Fruit fly (Drosophila melanogaster) whole organism, adult: ENCODE results near the gene CHKov2.

ENCODE experiments used
- CG11617 ChIP-seq: fragments of 200-800 bp; sonication (Bioruptor generic); optimal IDR thresholded peaks from 2 replicates; lab custom pipeline; 2017; ENCODE audit warnings: mild to moderate bottlenecking, missing biosample characterization, missing genetic modification reagents, missing genetic modification characterization
- CG12768 ChIP-seq: fragments of 200-800 bp; sonication (Bioruptor generic); optimal IDR thresholded peaks from 2 replicates; lab custom pipeline; 2017; ENCODE audit warnings: missing biosample characterization, missing genetic modification characterization, mild to moderate bottlenecking, moderate library complexity, missing genetic modification reagents
- CG14711 ChIP-seq: fragments of 200-800 bp; sonication (Bioruptor generic); optimal IDR thresholded peaks from 2 replicates; lab custom pipeline; 2018; ENCODE audit warnings: missing biosample characterization, mild to moderate bottlenecking, missing genetic modification characterization, moderate library complexity
- CG1620 ChIP-seq: fragments of 200-800 bp; sonication (Bioruptor generic); optimal IDR thresholded peaks from 2 replicates; lab custom pipeline; 2016; ENCODE audit warnings: missing biosample characterization, missing genetic modification characterization
- CG33017 ChIP-seq: fragments of 200-800 bp; sonication (Bioruptor generic); optimal IDR thresholded peaks from 2 replicates; lab custom pipeline; 2018; ENCODE audit warnings: missing biosample characterization, mild to moderate bottlenecking, missing genetic modification characterization, moderate library complexity
- CG5204 ChIP-seq: fragments of 200-800 bp; sonication (Bioruptor generic); optimal IDR thresholded peaks from 2 replicates; lab custom pipeline; 2016; ENCODE audit warnings: missing biosample characterization, missing genetic modification characterization
- CG7045 ChIP-seq: fragments of 200-800 bp; sonication (Bioruptor generic); optimal IDR thresholded peaks from 2 replicates; lab custom pipeline; 2017; ENCODE audit warnings: missing biosample characterization, mild to moderate bottlenecking, missing genetic modification characterization
- CG7101 ChIP-seq: fragments of 200-800 bp; sonication (Bioruptor generic); optimal IDR thresholded peaks from 2 replicates; lab custom pipeline; 2018; ENCODE audit warnings: missing biosample characterization, mild to moderate bottlenecking, missing genetic modification characterization, moderate library complexity
- Clk ChIP-seq: fragments of 200-800 bp; sonication (Bioruptor generic); optimal IDR thresholded peaks from 2 replicates; lab custom pipeline; 2017; ENCODE audit warnings: missing biosample characterization, missing genetic modification characterization
- Crg-1 ChIP-seq: fragments of 200-800 bp; sonication (Bioruptor generic); optimal IDR thresholded peaks from 2 replicates; lab custom pipeline; 2016; ENCODE audit warnings: missing biosample characterization, missing genetic modification characterization
- Hr96 ChIP-seq: fragments of 200-800 bp; sonication (Bioruptor generic); optimal IDR thresholded peaks from 2 replicates; lab custom pipeline; 2016; ENCODE audit warnings: missing biosample characterization, missing genetic modification characterization
- Mnt ChIP-seq: fragments of 200-800 bp; sonication (Bioruptor generic); optimal IDR thresholded peaks from 2 replicates; lab custom pipeline; 2016; ENCODE audit warnings: missing biosample characterization, mild to moderate bottlenecking, missing genetic modification characterization
- bab1 ChIP-seq: fragments of 200-800 bp; sonication (Bioruptor generic); optimal IDR thresholded peaks from 3 replicates; lab custom pipeline; 2019; ENCODE audit warnings: missing biosample characterization, mild to moderate bottlenecking, missing genetic modification characterization, moderate library complexity
- cic ChIP-seq: fragments of 200-800 bp; sonication (Bioruptor generic); optimal IDR thresholded peaks from 2 replicates; lab custom pipeline; 2017; ENCODE audit warnings: missing biosample characterization, mild to moderate bottlenecking, missing genetic modification characterization, moderate library complexity
- cnc ChIP-seq, 2 experiments: fragments of >200 bp; optimal IDR thresholded peaks; 2 replicates each; lab custom pipeline; 2017
- kay ChIP-seq: fragments of 200-800 bp; sonication (Bioruptor generic); peaks from one replicate; lab custom pipeline; 2016; ENCODE audit warnings: missing biosample characterization, missing genetic modification characterization, borderline replicate concordance
- ovo ChIP-seq: fragments of 200-800 bp; sonication (Bioruptor generic); optimal IDR thresholded peaks from 2 replicates; lab custom pipeline; 2016; ENCODE audit warnings: missing biosample characterization, missing genetic modification characterization
- pad ChIP-seq: fragments of 200-800 bp; sonication (Bioruptor generic); optimal IDR thresholded peaks from 3 replicates; lab custom pipeline; 2017; ENCODE audit warnings: missing biosample characterization, missing genetic modification characterization, mild to moderate bottlenecking, moderate library complexity, missing genetic modification reagents
- tj ChIP-seq: fragments of 200-800 bp; sonication (Bioruptor generic); optimal IDR thresholded peaks from 3 replicates; lab custom pipeline; 2017; ENCODE audit warnings: missing biosample characterization, mild to moderate bottlenecking, missing genetic modification characterization, moderate library complexity
- toe ChIP-seq: fragments of 200-800 bp; sonication (Bioruptor generic); optimal IDR thresholded peaks from 2 replicates; lab custom pipeline; 2016; ENCODE audit warnings: missing biosample characterization, missing genetic modification characterization

The CHKov2 gene

DNA sequence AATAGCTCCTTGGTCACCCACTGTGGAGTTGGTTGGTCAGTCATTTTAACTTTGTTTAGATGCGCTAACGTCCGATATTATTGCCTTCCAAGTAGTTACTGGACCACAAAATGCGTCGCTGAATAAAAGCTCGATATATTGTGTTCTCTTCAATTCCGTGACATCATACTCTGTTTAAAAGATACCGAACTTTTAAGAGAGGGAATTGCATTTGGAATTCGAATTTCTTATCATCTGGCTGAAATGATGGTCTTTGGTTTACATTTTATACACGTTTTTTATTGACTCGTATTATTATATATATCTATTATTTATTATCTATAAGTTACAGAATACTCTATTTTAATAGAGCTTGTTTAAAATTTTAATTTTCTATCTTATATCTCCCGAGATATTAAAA, at the start of gene CHKov2:
TSS of gene CHKov2 (minus strand) at position 101 of the 400 bp plus-strand sequence.
- TF ChIP-seq CG7045 (GFP tag; lab: Kevin White, UChicago) (no peak), Mnt (no peak), cic (GFP tag; lab: Kevin White, UChicago) (peak; percentile 5), kay (GFP tag; lab: Kevin White, UChicago) (no peak)

- TF ChIP-seq bab1 (GFP tag; lab: Kevin White, UChicago) = no peak
- TF ChIP-seq CG7101 (tag; lab: Kevin White, UChicago) = no peak
- no peak for TF ChIP-seq Clk (GFP tag; lab: Kevin White, UChicago)
- no peak for TF ChIP-seq CG12768 (GFP tag; lab: Kevin White, UChicago)
- no peak for TF ChIP-seq pad (GFP tag; lab: Kevin White, UChicago)
- TF ChIP-seq CG11617 (GFP tag; lab: Kevin White, UChicago) = no peak
- TF ChIP-seq Mnt = no peak
- TF ChIP-seq cnc (optimal IDR thresholded peaks at IDR 0.05; lab: Kevin White, UChicago) = no peak
- no peak for TF ChIP-seq tj (GFP tag; lab: Kevin White, UChicago)
- no peak for TF ChIP-seq toe
- TF ChIP-seq CG5204 (GFP tag; lab: Kevin White, UChicago) = no peak
- TF ChIP-seq kay (GFP tag; lab: Kevin White, UChicago) = no peak
- no peak for TF ChIP-seq CG7045 (GFP tag; lab: Kevin White, UChicago)
- TF ChIP-seq cic (GFP tag; lab: Kevin White, UChicago) = no peak
- TF ChIP-seq Crg-1 (GFP tag; lab: Kevin White, UChicago) = no peak
These were observed 27.0 kb upstream of the CHKov2 start, which contains the start of gene ND-49L for dm6 chr3R:25357985-25358384. ND-49L (plus strand) TSS chr3R:25358285.

- TF ChIP-seq CG14711 (tag; lab: Kevin White, UChicago) = no peak
- TF ChIP-seq Hr96 (GFP tag; lab: Kevin White, UChicago) = no peak
- TF ChIP-seq Clk (GFP tag; lab: Kevin White, UChicago) = no peak
- no peak for TF ChIP-seq ovo (GFP tag; lab: Kevin White, UChicago)
- TF ChIP-seq tj (GFP tag; lab: Kevin White, UChicago) = peak; percentile 43
- TF ChIP-seq cnc (optimal IDR thresholded peaks at IDR 0.05; lab: Kevin White, UChicago) = no peak
These were observed 15.9 kb upstream of the CHKov2 start, which contains the start of gene tobi for dm6 chr3R:25346899-25347298. tobi (minus strand) TSS chr3R:25346921.

dm6 chr3R:25339952-25340351, 8.9 kb upstream of the CHKov2 start, which contains the start of gene rha:
rha (plus strand) TSS chr3R:25340252.
- TF ChIP-seq CG11617 (GFP tag; lab: Kevin White, UChicago) (no peak), cnc (optimal IDR thresholded peaks at IDR 0.05; lab: Kevin White, UChicago) (no peak), pad (GFP tag; lab: Kevin White, UChicago) (no peak), bab1 (GFP tag; lab: Kevin White, UChicago) (no peak), CG1620 (no peak), cic (GFP tag; lab: Kevin White, UChicago) (no peak), Crg-1 (GFP tag; lab: Kevin White, UChicago) (no peak), CG12768 (GFP tag; lab: Kevin White, UChicago) (no peak), Mnt (no peak), Hr96 (GFP tag; lab: Kevin White, UChicago) (no peak), CG14711 (tag; lab: Kevin White, UChicago) (no peak)

DNA sequence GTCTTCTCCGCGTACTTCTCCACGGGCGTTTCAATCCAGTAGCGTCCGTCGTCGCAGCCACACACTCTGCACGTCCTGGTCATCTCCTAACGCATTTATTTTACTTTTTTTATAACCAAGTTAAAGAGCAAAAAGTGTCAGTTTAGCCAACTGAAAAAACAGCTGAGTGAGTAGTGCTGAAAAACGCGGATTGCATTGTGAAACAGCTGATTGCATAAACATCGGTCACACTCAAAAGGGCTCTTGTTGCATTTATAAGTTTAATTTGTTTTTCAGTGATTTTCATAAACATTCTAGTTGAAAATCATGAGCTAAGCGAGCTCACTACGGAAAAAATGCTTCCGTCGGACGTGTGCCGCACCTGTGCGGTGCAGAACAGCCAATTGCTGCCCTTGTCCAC, 4.1 kb upstream of the CHKov2 start, which contains the start of the genes CG10669 and CG11902:
TSS of gene CG10669 (minus strand) at position 179 of the 400 bp plus-strand sequence.
TSS of gene CG11902 (plus strand) at position 193 of the 400 bp plus-strand sequence.
- TF ChIP-seq CG11617 (GFP tag; lab: Kevin White, UChicago) (no peak), Mnt (peak; percentile 12), bab1 (GFP tag; lab: Kevin White, UChicago) (peak; percentile 67)

- TF ChIP-seq cic (GFP tag; lab: Kevin White, UChicago) (peak; percentile 1), CG7101 (tag; lab: Kevin White, UChicago) (no peak), CG33017 (tag; lab: Kevin White, UChicago) (peak; percentile 43), Crg-1 (GFP tag; lab: Kevin White, UChicago) (no peak), CG11617 (GFP tag; lab: Kevin White, UChicago) (peak; percentile 13), CG12768 (GFP tag; lab: Kevin White, UChicago) (peak; percentile 21)
These were observed 1.9 kb downstream of the CHKov2 start, which contains the start of gene CHKov1 for dm6 chr3R:25329079-25329478. CHKov1 (minus strand) TSS chr3R:25329316.

- peak; percentile 28 for TF ChIP-seq cic (GFP tag; lab: Kevin White, UChicago)
- TF ChIP-seq CG12768 (GFP tag; lab: Kevin White, UChicago) = peak; percentile 10
- TF ChIP-seq Clk (GFP tag; lab: Kevin White, UChicago) = no peak
- TF ChIP-seq CG7101 (tag; lab: Kevin White, UChicago) = no peak
- no peak for TF ChIP-seq tj (GFP tag; lab: Kevin White, UChicago)
- no peak for TF ChIP-seq CG7045 (GFP tag; lab: Kevin White, UChicago)
These were observed 8.3 kb downstream of the CHKov2 start, which contains the start of gene CG10562 for dm6 chr3R:25322657-25323056. CG10562 (minus strand) TSS chr3R:25322757.
